Worm (Caenorhabditis elegans) whole organism, young adult: ENCODE data around the gene tbc-12.
A peak's percentile ranks its signal among the peaks of the same experiment; 100 is the strongest.

Experiments
- B0019.2 ChIP-seq: fragments of 200-800 bp; sonication (Bioruptor generic); conservative IDR thresholded peaks from 2 replicates; pipeline ENCODE4 v1.3.6; 2022; ENCODE audit warnings: missing genetic modification reagents, missing genetic modification characterization, missing compliant biosample characterization
- B0261.1 ChIP-seq: sonication (generic microtip); optimal IDR thresholded peaks from 2 replicates; lab custom pipeline; 2016; ENCODE audit warnings: mild to moderate bottlenecking, missing genetic modification characterization, moderate library complexity, missing compliant biosample characterization
- C17E4.6 ChIP-seq: fragments of 200-800 bp; sonication (Bioruptor generic); IDR thresholded peaks from 2 replicates; pipeline ENCODE4 v1.3.6; 2022; ENCODE audit warnings: missing genetic modification reagents, missing genetic modification characterization, missing compliant biosample characterization
- F10E7.11 ChIP-seq: sonication (generic microtip); optimal IDR thresholded peaks from 2 replicates; lab custom pipeline; 2017; ENCODE audit warnings: mild to moderate bottlenecking, missing genetic modification characterization, moderate library complexity, missing compliant biosample characterization
- F23B12.7 ChIP-seq: sonication (generic microtip); optimal IDR thresholded peaks from 2 replicates; lab custom pipeline; 2017; ENCODE audit warnings: missing genetic modification characterization, mild to moderate bottlenecking, missing compliant biosample characterization, antibody characterized with exemption, moderate library complexity; ENCODE audit not compliant: insufficient read depth
- F33H1.4 ChIP-seq: fragments of 200-800 bp; sonication (Bioruptor generic); IDR thresholded peaks from 2 replicates; pipeline ENCODE4 v1.3.6; 2022; ENCODE audit warnings: missing genetic modification reagents, missing genetic modification characterization, missing compliant biosample characterization
- F49E8.2 ChIP-seq: sonication (generic microtip); optimal IDR thresholded peaks from 3 replicates; lab custom pipeline; 2017; ENCODE audit warnings: missing genetic modification characterization, mild to moderate bottlenecking, missing compliant biosample characterization, antibody characterized with exemption, moderate library complexity; ENCODE audit not compliant: insufficient read depth
- F57A8.1 ChIP-seq: fragments of 200-800 bp; sonication (Bioruptor generic); optimal IDR thresholded peaks from 2 replicates; lab custom pipeline; 2018; ENCODE audit warnings: mild to moderate bottlenecking, missing genetic modification characterization, moderate library complexity, missing compliant biosample characterization
- T07F8.4 ChIP-seq: sonication (generic microtip); optimal IDR thresholded peaks from 2 replicates; lab custom pipeline; 2016; ENCODE audit warnings: mild to moderate bottlenecking, missing genetic modification characterization, moderate library complexity, missing compliant biosample characterization
- T26A5.8 ChIP-seq: sonication (generic microtip); optimal IDR thresholded peaks from 2 replicates; lab custom pipeline; 2016; ENCODE audit warnings: missing genetic modification characterization, missing compliant biosample characterization
- Y53F4B.3 ChIP-seq: fragments of 200-800 bp; sonication (Bioruptor generic); IDR thresholded peaks from 2 replicates; pipeline ENCODE4 v1.3.6; 2022; ENCODE audit warnings: missing genetic modification reagents, missing genetic modification characterization, missing compliant biosample characterization
- Y56A3A.18 ChIP-seq: fragments of 200-800 bp; sonication (Bioruptor generic); IDR thresholded peaks from 2 replicates; pipeline ENCODE4 v1.3.6; 2022; ENCODE audit warnings: missing genetic modification reagents, missing genetic modification characterization, missing compliant biosample characterization
- Y67H2A.10 ChIP-seq: fragments of 200-800 bp; sonication (Bioruptor generic); conservative IDR thresholded peaks from 2 replicates; pipeline ENCODE4 v1.3.6; 2022; ENCODE audit warnings: missing genetic modification reagents, missing genetic modification characterization, missing compliant biosample characterization
- ama-1 ChIP-seq, 3 experiments: fragments of 150-350 bp in 1 of 3; sonication (generic microtip) in 2 of 3; optimal IDR thresholded peaks; 2 replicates each; lab custom pipeline; 2014 to 2018; ENCODE audit warnings: missing biosample characterization in 2 of 3, missing genetic modification characterization in 2 of 3, missing genetic modification reagents in 2 of 3
- aptf-2 ChIP-seq: fragments of 200-800 bp; sonication (Bioruptor generic); conservative IDR thresholded peaks from 2 replicates; pipeline ENCODE4 v1.3.6; 2022; ENCODE audit warnings: missing genetic modification reagents, missing genetic modification characterization, missing compliant biosample characterization
- attf-3 ChIP-seq: fragments of 200-800 bp; sonication (Bioruptor generic); conservative IDR thresholded peaks from 2 replicates; pipeline ENCODE4 v1.3.6; 2022; ENCODE audit warnings: missing genetic modification reagents, missing genetic modification characterization, missing compliant biosample characterization
- bed-1 ChIP-seq: fragments of 200-800 bp; sonication (Bioruptor generic); IDR thresholded peaks from 2 replicates; pipeline ENCODE4 v1.3.6; 2022; ENCODE audit warnings: missing genetic modification reagents, missing genetic modification characterization, missing compliant biosample characterization
- ccch-3 ChIP-seq: fragments of 200-800 bp; sonication (Bioruptor generic); optimal IDR thresholded peaks from 2 replicates; lab custom pipeline; 2018; ENCODE audit warnings: mild to moderate bottlenecking, missing genetic modification characterization, missing compliant biosample characterization
- ceh-27 ChIP-seq: fragments of 200-800 bp; sonication (Bioruptor generic); optimal IDR thresholded peaks from 2 replicates; lab custom pipeline; 2018; ENCODE audit warnings: mild to moderate bottlenecking, missing genetic modification characterization, moderate library complexity, missing compliant biosample characterization
- ceh-79 ChIP-seq: sonication (generic microtip); optimal IDR thresholded peaks from 2 replicates; lab custom pipeline; 2017; ENCODE audit warnings: mild to moderate bottlenecking, missing genetic modification characterization, missing compliant biosample characterization
- chd-7 ChIP-seq: sonication (generic microtip); optimal IDR thresholded peaks from 2 replicates; lab custom pipeline; 2016; ENCODE audit warnings: mild to moderate bottlenecking, missing genetic modification characterization, moderate library complexity, missing compliant biosample characterization
- die-1 ChIP-seq: sonication (generic microtip); optimal IDR thresholded peaks from 2 replicates; lab custom pipeline; 2016; ENCODE audit warnings: missing genotype, mild to moderate bottlenecking, missing genetic modification characterization, missing compliant biosample characterization
- dpff-1 ChIP-seq: sonication (generic microtip); optimal IDR thresholded peaks from 2 replicates; lab custom pipeline; 2017; ENCODE audit warnings: mild to moderate bottlenecking, missing genetic modification characterization, missing compliant biosample characterization
- fkh-3 ChIP-seq: sonication (generic microtip); optimal IDR thresholded peaks from 2 replicates; lab custom pipeline; 2016; ENCODE audit warnings: mild to moderate bottlenecking, missing genetic modification characterization, missing compliant biosample characterization
- him-1 ChIP-seq: sonication (generic microtip); optimal IDR thresholded peaks from 2 replicates; lab custom pipeline; 2016; ENCODE audit warnings: missing genotype, missing genetic modification reagents, missing genetic modification characterization, missing compliant biosample characterization
- hmg-1.2 ChIP-seq: fragments of 200-800 bp; sonication (Bioruptor generic); IDR thresholded peaks from 2 replicates; pipeline ENCODE4 v1.3.6; 2022; ENCODE audit warnings: missing genetic modification reagents, missing genetic modification characterization, missing compliant biosample characterization
- hmg-20 ChIP-seq: fragments of 200-800 bp; sonication (Bioruptor generic); IDR thresholded peaks from 2 replicates; pipeline ENCODE4 v1.3.6; 2022; ENCODE audit warnings: missing genetic modification reagents, missing genetic modification characterization, missing compliant biosample characterization
- let-607 ChIP-seq, 2 experiments: fragments of 200-800 bp in 1 of 2; sonication (Bioruptor generic) in 1 of 2; sonication (generic microtip) in 1 of 2; optimal IDR thresholded peaks; 2 replicates each; lab custom pipeline; 2016 to 2018; ENCODE audit warnings: mild to moderate bottlenecking in 2 of 2, missing compliant biosample characterization in 2 of 2, missing genetic modification characterization in 2 of 2, moderate library complexity in 2 of 2, missing genotype in 1 of 2
- lin-35 ChIP-seq, 3 experiments: fragments of 150-350 bp in 2 of 3; sonication (generic microtip) in 1 of 3; optimal IDR thresholded peaks; 2 replicates each; lab custom pipeline; 2014 to 2018; ENCODE audit warnings: missing biosample characterization in 3 of 3, missing genetic modification characterization in 3 of 3, missing genetic modification reagents in 3 of 3
- lin-54 ChIP-seq: fragments of 200-800 bp; sonication (Bioruptor generic); optimal IDR thresholded peaks from 2 replicates; lab custom pipeline; 2018; ENCODE audit warnings: mild to moderate bottlenecking, missing genetic modification characterization, missing compliant biosample characterization
- lsl-1 ChIP-seq: fragments of 200-800 bp; sonication (Bioruptor generic); optimal IDR thresholded peaks from 2 replicates; lab custom pipeline; 2018; ENCODE audit warnings: mild to moderate bottlenecking, missing genetic modification characterization, moderate library complexity, missing compliant biosample characterization
- lsy-27 ChIP-seq: sonication (generic microtip); optimal IDR thresholded peaks from 2 replicates; lab custom pipeline; 2017; ENCODE audit warnings: missing genetic modification characterization, mild to moderate bottlenecking, missing compliant biosample characterization, antibody characterized with exemption, missing genotype, borderline replicate concordance; ENCODE audit not compliant: insufficient read depth
- madf-6 ChIP-seq: fragments of 200-800 bp; sonication (Bioruptor generic); IDR thresholded peaks from 2 replicates; pipeline ENCODE4 v1.3.6; 2022; ENCODE audit warnings: missing genetic modification reagents, missing genetic modification characterization, missing compliant biosample characterization
- mel-28 ChIP-seq: sonication (generic microtip); optimal IDR thresholded peaks from 2 replicates; lab custom pipeline; 2016; ENCODE audit warnings: borderline replicate concordance, mild to moderate bottlenecking, missing genetic modification characterization, missing compliant biosample characterization
- mxl-1 ChIP-seq: sonication (generic microtip); optimal IDR thresholded peaks from 2 replicates; lab custom pipeline; 2016; ENCODE audit warnings: missing genetic modification characterization, missing compliant biosample characterization
- nfya-1 ChIP-seq: sonication (generic microtip); optimal IDR thresholded peaks from 2 replicates; lab custom pipeline; 2017; ENCODE audit warnings: antibody characterized with exemption, missing compliant biosample characterization, missing genetic modification characterization, borderline replicate concordance; ENCODE audit not compliant: insufficient read depth
- nfya-2 ChIP-seq: fragments of 200-800 bp; sonication (Bioruptor generic); IDR thresholded peaks from 2 replicates; pipeline ENCODE4 v1.3.6; 2022; ENCODE audit warnings: missing genetic modification reagents, missing genetic modification characterization, missing compliant biosample characterization
- nhr-90 ChIP-seq: sonication (generic microtip); optimal IDR thresholded peaks from 2 replicates; lab custom pipeline; 2016; ENCODE audit warnings: missing genotype, mild to moderate bottlenecking, missing genetic modification characterization, missing compliant biosample characterization
- rcor-1 ChIP-seq: fragments of 200-800 bp; sonication (Bioruptor generic); IDR thresholded peaks from 2 replicates; pipeline ENCODE4 v1.3.6; 2022; ENCODE audit warnings: missing genetic modification reagents, missing genetic modification characterization, missing compliant biosample characterization
- repo-1 ChIP-seq: sonication (generic microtip); optimal IDR thresholded peaks from 2 replicates; lab custom pipeline; 2017; ENCODE audit warnings: mild to moderate bottlenecking, missing genetic modification characterization, missing compliant biosample characterization
- sea-2 ChIP-seq: fragments of 200-800 bp; sonication (Bioruptor generic); IDR thresholded peaks from 2 replicates; pipeline ENCODE4 v1.3.6; 2022; ENCODE audit warnings: missing genetic modification characterization, missing compliant biosample characterization
- somi-1 ChIP-seq: fragments of 200-800 bp; sonication (Bioruptor generic); optimal IDR thresholded peaks from 2 replicates; lab custom pipeline; 2018; ENCODE audit warnings: mild to moderate bottlenecking, missing genetic modification characterization, missing compliant biosample characterization
- sptf-2 ChIP-seq: fragments of 200-800 bp; sonication (Bioruptor generic); optimal IDR thresholded peaks from 2 replicates; lab custom pipeline; 2018; ENCODE audit warnings: mild to moderate bottlenecking, missing genetic modification characterization, missing compliant biosample characterization
- unc-130 ChIP-seq: sonication (generic microtip); optimal IDR thresholded peaks from 2 replicates; lab custom pipeline; 2016; ENCODE audit warnings: missing genetic modification reagents, missing genetic modification characterization, missing compliant biosample characterization
- ztf-22 ChIP-seq: fragments of 200-800 bp; sonication (Bioruptor generic); optimal IDR thresholded peaks from 2 replicates; lab custom pipeline; 2018; ENCODE audit warnings: mild to moderate bottlenecking, missing genetic modification characterization, moderate library complexity, missing compliant biosample characterization
- ztf-26 ChIP-seq: sonication (generic microtip); optimal IDR thresholded peaks from 2 replicates; lab custom pipeline; 2017; ENCODE audit warnings: missing genetic modification characterization, missing compliant biosample characterization
- ztf-3 ChIP-seq: fragments of 200-800 bp; sonication (Bioruptor generic); optimal IDR thresholded peaks from 2 replicates; lab custom pipeline; 2018; ENCODE audit warnings: mild to moderate bottlenecking, missing genetic modification characterization, missing compliant biosample characterization

The tbc-12 gene

DNA sequence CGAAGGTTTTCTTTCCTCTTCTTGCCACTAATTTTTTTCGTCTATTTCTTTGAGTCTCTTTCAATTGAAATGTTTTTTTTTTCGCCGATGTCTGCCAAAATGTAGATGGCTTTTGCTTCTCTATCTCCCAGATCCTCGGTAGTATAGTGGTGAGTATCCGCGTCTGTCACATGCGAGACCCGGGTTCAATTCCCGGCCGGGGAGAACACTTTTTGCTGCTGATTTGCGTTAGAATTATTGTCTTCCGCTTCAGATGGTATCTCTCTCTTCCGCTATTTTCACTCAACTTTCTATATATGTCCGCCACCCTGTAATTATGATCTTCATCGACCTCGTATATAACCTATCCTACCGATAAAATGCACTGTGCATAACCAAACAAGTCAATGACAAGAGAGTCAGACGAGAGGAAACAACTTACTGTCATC lies 21.2 kb upstream of the tbc-12 start:
- TF ChIP-seq lsl-1 (no peak), F57A8.1 (GFP tag; lab: Kevin White, UChicago) (no peak), T07F8.4 (peak; percentile 73), ceh-27 (GFP tag; lab: Kevin White, UChicago) (peak; percentile 64), B0019.2 (GFP tag; lab: Robert Waterston, UW) (no peak), sptf-2 (GFP tag; lab: Kevin White, UChicago) (no peak), C17E4.6 (no peak), rcor-1 (GFP tag; lab: Robert Waterston, UW) (peak; percentile 61), ztf-26 (peak; percentile 34), F10E7.11 (no peak), F33H1.4 (GFP tag; lab: Robert Waterston, UW) (no peak), ceh-79 (no peak), F23B12.7 (tag; lab: Kevin White, UChicago) (peak; percentile 8), mxl-1 (tag; lab: Kevin White, UChicago) (peak; percentile 77), Y67H2A.10 (GFP tag; lab: Robert Waterston, UW) (no peak), attf-3 (GFP tag; lab: Robert Waterston, UW) (no peak), nhr-90 (peak; percentile 90), B0261.1 (tag; lab: Kevin White, UChicago) (peak; percentile 96), F49E8.2 (tag; lab: Kevin White, UChicago) (peak; percentile 1), lin-35 (GFP tag; optimal IDR thresholded peaks at IDR 0.05; lab: Kevin White, UChicago) (peak in 1 of 3 experiments; percentile 58), dpff-1 (tag; lab: Kevin White, UChicago) (no peak), lin-54 (GFP tag; lab: Kevin White, UChicago) (peak; percentile 51), madf-6 (GFP tag; lab: Robert Waterston, UW) (peak; percentile 46), hmg-1.2 (GFP tag; lab: Robert Waterston, UW) (peak; percentile 84), ccch-3 (GFP tag; lab: Kevin White, UChicago) (peak; percentile 29), unc-130 (GFP tag; lab: Kevin White, UChicago) (peak; percentile 19), T26A5.8 (tag; lab: Kevin White, UChicago) (peak; percentile 46), bed-1 (no peak), let-607 (tag; optimal IDR thresholded peaks at IDR 0.05; lab: Kevin White, UChicago) (peak in 1 of 2 experiments; percentile 74), Y53F4B.3 (no peak), somi-1 (GFP tag; lab: Kevin White, UChicago) (peak; percentile 6), lsy-27 (no peak), fkh-3 (tag; lab: Kevin White, UChicago) (peak; percentile 25), Y56A3A.18 (0 out of 2 replicates have a peak, but pooled peaks have one; percentile 50), nfya-2 (no peak), repo-1 (tag; lab: Kevin White, UChicago) (peak; percentile 43), mel-28 (tag; lab: Kevin White, UChicago) (no peak), hmg-20 (GFP tag; lab: Robert Waterston, UW) (0 out of 2 replicates have a peak, but pooled peaks have one; percentile 26), aptf-2 (no peak), ztf-3 (peak; percentile 75), chd-7 (tag; lab: Kevin White, UChicago) (peak; percentile 85), sea-2 (GFP tag; lab: Robert Waterston, UW) (0 out of 2 replicates have a peak, but pooled peaks have one; percentile 57), ztf-22 (no peak), him-1 (tag; lab: Kevin White, UChicago) (peak; percentile 77), die-1 (tag; lab: Kevin White, UChicago) (peak; percentile 94), ama-1 (optimal IDR thresholded peaks at IDR 0.05; lab: Kevin White, UChicago) (no peak), ama-1 (GFP tag; optimal IDR thresholded peaks at IDR 0.05; lab: Kevin White, UChicago) (peak; percentile 80 to 82), nfya-1 (tag; lab: Kevin White, UChicago) (no peak)
